Worm (Caenorhabditis elegans): ENCODE measurements around the gene skr-8.

The skr-8 gene

ce11 chrIV:17174980-17175379 lies 9.3 kb upstream of the skr-8 start:
- TF ChIP-seq lin-13 (tag; optimal IDR thresholded peaks at IDR 0.05) (no peak), nhr-2 (tag; optimal IDR thresholded peaks at IDR 0.05) (no peak), tbx-8 (GFP tag; optimal IDR thresholded peaks at IDR 0.05) (no peak), lin-32 (GFP tag; optimal IDR thresholded peaks at IDR 0.05) (no peak), flh-1 (GFP tag; optimal IDR thresholded peaks at IDR 0.05) (no peak), pha-4 (tag; optimal IDR thresholded peaks at IDR 0.05) (no peak), blmp-1 (tag; optimal IDR thresholded peaks at IDR 0.05) (no peak), ceh-43 (GFP tag; optimal IDR thresholded peaks at IDR 0.05) (no peak), ces-1 (GFP tag; optimal IDR thresholded peaks at IDR 0.05) (no peak), nhr-237 (tag; optimal IDR thresholded peaks at IDR 0.05) (no peak), ham-2 (GFP tag; optimal IDR thresholded peaks at IDR 0.05) (no peak), mep-1 (tag; optimal IDR thresholded peaks at IDR 0.05) (no peak), unc-120 (tag; optimal IDR thresholded peaks at IDR 0.05; ENCODE audit: poor library complexity, severe bottlenecking) (no peak), drap-1 (GFP tag; optimal IDR thresholded peaks at IDR 0.05) (no peak), bed-3 (GFP tag; optimal IDR thresholded peaks at IDR 0.05) (no peak), sptf-1 (tag; optimal IDR thresholded peaks at IDR 0.05) (no peak), mab-5 (tag; optimal IDR thresholded peaks at IDR 0.05) (no peak), cnd-1 (tag; optimal IDR thresholded peaks at IDR 0.05) (no peak), nhr-76 (tag; optimal IDR thresholded peaks at IDR 0.05) (no peak)

DNA sequence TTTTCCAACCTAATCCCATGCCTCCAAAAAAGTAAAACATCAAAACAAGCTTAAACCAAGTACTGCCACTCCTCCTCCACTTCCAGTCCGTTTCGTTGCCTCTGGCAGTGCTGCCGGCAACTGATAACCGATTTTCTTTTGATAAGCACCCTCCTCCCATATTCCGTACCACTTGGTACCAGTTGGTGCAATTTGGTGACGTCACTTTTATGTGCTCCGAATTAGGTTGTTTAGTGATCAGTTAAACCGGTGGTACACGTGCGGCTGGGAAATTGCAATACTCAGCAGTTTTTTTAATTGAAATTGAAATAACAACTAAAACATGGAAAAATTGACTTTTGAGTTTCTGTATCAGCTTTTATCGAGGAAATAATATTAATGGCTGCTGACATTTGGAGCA lies 8.5 kb upstream of the skr-8 start:
- TF ChIP-seq elt-3 (tag; optimal IDR thresholded peaks at IDR 0.05) (no peak), nhr-12 (tag; optimal IDR thresholded peaks at IDR 0.05) (no peak), tbx-8 (GFP tag; optimal IDR thresholded peaks at IDR 0.05) (no peak), cnd-1 (tag; optimal IDR thresholded peaks at IDR 0.05) (no peak), unc-39 (tag; optimal IDR thresholded peaks at IDR 0.05) (no peak), ham-2 (GFP tag; optimal IDR thresholded peaks at IDR 0.05) (no peak), mab-5 (tag; optimal IDR thresholded peaks at IDR 0.05) (no peak), nhr-76 (tag; optimal IDR thresholded peaks at IDR 0.05) (no peak), sem-2 (GFP tag; optimal IDR thresholded peaks at IDR 0.05) (no peak), unc-62 (GFP tag; optimal IDR thresholded peaks at IDR 0.05) (no peak), lin-13 (tag; optimal IDR thresholded peaks at IDR 0.05) (no peak), unc-120 (tag; optimal IDR thresholded peaks at IDR 0.05; ENCODE audit: poor library complexity, severe bottlenecking) (no peak), snpc-4 (tag; optimal IDR thresholded peaks at IDR 0.05) (no peak), lsy-2 (tag; optimal IDR thresholded peaks at IDR 0.05) (no peak), ceh-39 (tag; optimal IDR thresholded peaks at IDR 0.05) (no peak), pha-4 (tag; optimal IDR thresholded peaks at IDR 0.05) (no peak), hlh-1 (tag; optimal IDR thresholded peaks at IDR 0.05) (no peak), ces-1 (GFP tag; optimal IDR thresholded peaks at IDR 0.05) (no peak)

- no peak for TF ChIP-seq pha-4 (tag; optimal IDR thresholded peaks at IDR 0.05)
- TF ChIP-seq sptf-1 (tag; optimal IDR thresholded peaks at IDR 0.05) = no peak
- TF ChIP-seq nhr-76 (tag; optimal IDR thresholded peaks at IDR 0.05) = no peak
- no peak for TF ChIP-seq elt-3 (tag; optimal IDR thresholded peaks at IDR 0.05)
- no peak for TF ChIP-seq nhr-2 (tag; optimal IDR thresholded peaks at IDR 0.05)
- TF ChIP-seq lin-13 (tag; optimal IDR thresholded peaks at IDR 0.05) = no peak
- TF ChIP-seq ceh-39 (tag; optimal IDR thresholded peaks at IDR 0.05) = no peak
- no peak for TF ChIP-seq nhr-12 (tag; optimal IDR thresholded peaks at IDR 0.05)
- TF ChIP-seq ceh-43 (GFP tag; optimal IDR thresholded peaks at IDR 0.05) = no peak
- no peak for TF ChIP-seq blmp-1 (tag; optimal IDR thresholded peaks at IDR 0.05)
- TF ChIP-seq elt-1 (tag; optimal IDR thresholded peaks at IDR 0.05; ENCODE audit: borderline replicate concordance, insufficient read depth) = no peak
- no peak for TF ChIP-seq bed-3 (GFP tag; optimal IDR thresholded peaks at IDR 0.05)
- no peak for TF ChIP-seq tbx-8 (GFP tag; optimal IDR thresholded peaks at IDR 0.05)
- TF ChIP-seq sem-2 (GFP tag; optimal IDR thresholded peaks at IDR 0.05) = no peak
- TF ChIP-seq snpc-4 (tag; optimal IDR thresholded peaks at IDR 0.05) = no peak
- TF ChIP-seq drap-1 (GFP tag; optimal IDR thresholded peaks at IDR 0.05) = no peak
- no peak for TF ChIP-seq ham-2 (GFP tag; optimal IDR thresholded peaks at IDR 0.05)
- TF ChIP-seq mls-2 (tag; optimal IDR thresholded peaks at IDR 0.05) = no peak
These were observed 6.1 kb upstream of the skr-8 start for ce11 chrIV:17171732-17172131.

- TF ChIP-seq nhr-76 (tag; optimal IDR thresholded peaks at IDR 0.05) = no peak
- no peak for TF ChIP-seq bed-3 (GFP tag; optimal IDR thresholded peaks at IDR 0.05)
- no peak for TF ChIP-seq mep-1 (tag; optimal IDR thresholded peaks at IDR 0.05)
- no peak for TF ChIP-seq elt-3 (tag; optimal IDR thresholded peaks at IDR 0.05)
- no peak for TF ChIP-seq unc-39 (tag; optimal IDR thresholded peaks at IDR 0.05)
- TF ChIP-seq ces-1 (GFP tag; optimal IDR thresholded peaks at IDR 0.05) = no peak
- TF ChIP-seq snpc-4 (tag; optimal IDR thresholded peaks at IDR 0.05) = no peak
- TF ChIP-seq sptf-1 (tag; optimal IDR thresholded peaks at IDR 0.05) = no peak
- no peak for TF ChIP-seq ceh-43 (GFP tag; optimal IDR thresholded peaks at IDR 0.05)
- TF ChIP-seq elt-1 (tag; optimal IDR thresholded peaks at IDR 0.05; ENCODE audit: borderline replicate concordance, insufficient read depth) = no peak
These were observed 1.3 kb upstream of the skr-8 start, which contains the start of gene skr-12 for ce11 chrIV:17166974-17167373. skr-12 (plus strand) TSS chrIV:17167274.
